Worm (Caenorhabditis elegans) whole organism, early embryonic: ENCODE data around the gene C52A11.3.

Experiments
- aly-1 ChIP-seq: sonication (generic microtip); optimal IDR thresholded peaks from 2 replicates; lab custom pipeline; 2016; ENCODE audit warnings: missing genetic modification characterization, missing compliant biosample characterization
- ama-1 ChIP-seq: fragments of 150-350 bp; optimal IDR thresholded peaks from 2 replicates; lab custom pipeline; 2014
- ceh-36 ChIP-seq: sonication (generic microtip); optimal IDR thresholded peaks from 2 replicates; lab custom pipeline; 2016; ENCODE audit warnings: missing genetic modification characterization, inconsistent platforms, missing compliant biosample characterization
- ets-7 ChIP-seq: sonication (generic microtip); optimal IDR thresholded peaks from 2 replicates; lab custom pipeline; 2016; ENCODE audit warnings: missing genotype, missing genetic modification characterization, missing compliant biosample characterization
- flt-1 ChIP-seq: fragments of 200-800 bp; sonication (Bioruptor generic); IDR thresholded peaks from 2 replicates; pipeline ENCODE4 v1.3.6; 2022; ENCODE audit warnings: missing genetic modification characterization, missing compliant biosample characterization
- hmg-4 ChIP-seq: fragments of 200-800 bp; sonication (Bioruptor generic); optimal IDR thresholded peaks from 2 replicates; lab custom pipeline; 2018; ENCODE audit warnings: mild to moderate bottlenecking, missing genetic modification characterization, missing compliant biosample characterization
- hnd-1 ChIP-seq: sonication (generic microtip); optimal IDR thresholded peaks from 2 replicates; lab custom pipeline; 2016; ENCODE audit warnings: missing genetic modification characterization, missing compliant biosample characterization
- pes-1 ChIP-seq: fragments of 200-800 bp; sonication (Bioruptor generic); IDR thresholded peaks from 2 replicates; pipeline ENCODE4 v1.3.6; 2022; ENCODE audit warnings: missing genetic modification reagents, missing genetic modification characterization, missing compliant biosample characterization
- sea-1 ChIP-seq: fragments of 200-800 bp; sonication (Bioruptor generic); conservative IDR thresholded peaks from 2 replicates; pipeline ENCODE4 v1.3.6; 2022; ENCODE audit warnings: missing genetic modification characterization, missing compliant biosample characterization
- tbx-11 ChIP-seq: fragments of 200-800 bp; sonication (Bioruptor generic); IDR thresholded peaks from 2 replicates; pipeline ENCODE4 v1.3.6; 2022; ENCODE audit warnings: missing genetic modification characterization, missing compliant biosample characterization
- tbx-37 ChIP-seq: fragments of 200-800 bp; sonication (Bioruptor generic); conservative IDR thresholded peaks from 2 replicates; pipeline ENCODE4 v1.3.6; 2022; ENCODE audit warnings: missing genetic modification reagents, missing genetic modification characterization, missing compliant biosample characterization

DNA sequence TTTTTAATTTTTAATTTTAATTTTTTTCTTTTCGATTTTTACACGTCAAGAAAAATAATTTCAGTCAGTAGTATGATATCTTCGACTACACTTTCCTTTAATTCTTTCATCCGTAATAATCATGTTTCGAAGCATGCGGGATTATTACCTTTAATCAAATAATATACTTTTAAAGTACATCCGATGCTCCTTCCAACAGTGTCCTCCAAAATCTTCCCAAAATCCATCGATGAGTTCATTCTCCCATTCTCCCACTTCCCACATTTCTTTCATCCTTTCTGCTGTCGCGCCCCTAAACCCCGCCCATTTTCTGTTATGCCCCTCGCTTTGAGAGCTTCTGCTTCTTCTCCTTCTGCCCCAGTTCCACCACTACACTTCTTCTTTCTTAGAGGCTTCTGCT lies 42.4 kb upstream of the C52A11.3 start, which contains the start of gene lgc-57:
- no peak for TF ChIP-seq ets-7 (tag; lab: Kevin White, UChicago)
- TF ChIP-seq ama-1 (lab: Kevin White, UChicago), result no peak
- TF ChIP-seq hmg-4, result no peak
- TF ChIP-seq flt-1 (GFP tag; lab: Robert Waterston, UW), result no peak
- TF ChIP-seq pes-1 (GFP tag; lab: Robert Waterston, UW), result no peak
- TF ChIP-seq tbx-11 (GFP tag; lab: Robert Waterston, UW), result no peak
- no peak for TF ChIP-seq tbx-37 (GFP tag; lab: Robert Waterston, UW)
- TF ChIP-seq sea-1 (GFP tag; lab: Robert Waterston, UW), result no peak
- no peak for TF ChIP-seq aly-1 (tag; lab: Kevin White, UChicago)
- no peak for TF ChIP-seq ceh-36 (tag; lab: Kevin White, UChicago)
- no peak for TF ChIP-seq hnd-1 (tag; lab: Kevin White, UChicago)
